Fruit fly (Drosophila melanogaster) whole organism, prepupa: ENCODE results near the gene CG34428.

Source experiments
- CG10669 ChIP-seq: fragments of 200-800 bp; sonication (Bioruptor generic); optimal IDR thresholded peaks from 3 replicates; lab custom pipeline; 2018; ENCODE audit warnings: missing biosample characterization, mild to moderate bottlenecking, missing genetic modification characterization, moderate library complexity
- CG11294 ChIP-seq: fragments of 200-800 bp; sonication (Bioruptor generic); IDR thresholded peaks from 2 replicates; pipeline ENCODE4 v1.3.6; 2022; ENCODE audit warnings: missing biosample characterization, missing genetic modification characterization
- CG11762 ChIP-seq: fragments of 200-800 bp; sonication (Bioruptor generic); optimal IDR thresholded peaks from 3 replicates; lab custom pipeline; 2016; ENCODE audit warnings: missing biosample characterization, missing genetic modification characterization; ENCODE audit not compliant: insufficient read depth
- CG11902 ChIP-seq: fragments of 200-800 bp; sonication (Bioruptor generic); optimal IDR thresholded peaks from 3 replicates; lab custom pipeline; 2016; ENCODE audit warnings: missing biosample characterization, missing genetic modification characterization
- CG15336 ChIP-seq: fragments of 200-800 bp; sonication (Bioruptor generic); IDR thresholded peaks from 2 replicates; pipeline ENCODE4 v1.3.6; 2022; ENCODE audit warnings: missing biosample characterization, missing genetic modification characterization
- CG16779 ChIP-seq: fragments of 200-800 bp; sonication (Bioruptor generic); optimal IDR thresholded peaks from 3 replicates; lab custom pipeline; 2017; ENCODE audit warnings: missing biosample characterization, mild to moderate bottlenecking, missing genetic modification characterization
- CG3032 ChIP-seq: fragments of 200-800 bp; optimal IDR thresholded peaks from 2 replicates; lab custom pipeline; 2019; ENCODE audit warnings: missing biosample characterization, mild to moderate bottlenecking, missing genetic modification characterization, moderate library complexity
- CG34406 ChIP-seq: fragments of 200-800 bp; sonication (Bioruptor generic); optimal IDR thresholded peaks from 3 replicates; lab custom pipeline; 2016; ENCODE audit warnings: missing biosample characterization, missing genetic modification characterization
- CG3919 ChIP-seq: fragments of 200-800 bp; sonication (Bioruptor generic); optimal IDR thresholded peaks from 3 replicates; lab custom pipeline; 2016; ENCODE audit warnings: missing biosample characterization, missing genetic modification characterization
- CG4318 ChIP-seq: fragments of 200-800 bp; sonication (Bioruptor generic); optimal IDR thresholded peaks from 3 replicates; lab custom pipeline; 2017; ENCODE audit warnings: missing biosample characterization, mild to moderate bottlenecking, missing genetic modification characterization
- CG6163 ChIP-seq: fragments of 200-800 bp; sonication (Bioruptor generic); IDR thresholded peaks from 3 replicates; pipeline ENCODE4 v1.3.6; 2022; ENCODE audit warnings: missing biosample characterization, missing genetic modification characterization
- CG6276 ChIP-seq: fragments of 200-800 bp; sonication (Bioruptor generic); optimal IDR thresholded peaks from 2 replicates; lab custom pipeline; 2017; ENCODE audit warnings: missing biosample characterization, mild to moderate bottlenecking, missing genetic modification characterization
- CG6792 ChIP-seq: fragments of 200-800 bp; sonication (Bioruptor generic); optimal IDR thresholded peaks from 3 replicates; lab custom pipeline; 2016; ENCODE audit warnings: missing biosample characterization, missing genetic modification characterization
- CG6808 ChIP-seq: fragments of 200-800 bp; sonication (Bioruptor generic); optimal IDR thresholded peaks from 3 replicates; lab custom pipeline; 2017; ENCODE audit warnings: missing biosample characterization, missing genetic modification characterization, mild to moderate bottlenecking, moderate library complexity, missing genetic modification reagents
- CG6854 ChIP-seq: fragments of 200-800 bp; sonication (Bioruptor generic); optimal IDR thresholded peaks from 2 replicates; lab custom pipeline; 2017; ENCODE audit warnings: missing biosample characterization, mild to moderate bottlenecking, missing genetic modification characterization
- CG8319 ChIP-seq: fragments of 200-800 bp; sonication (Bioruptor generic); optimal IDR thresholded peaks from 3 replicates; lab custom pipeline; 2016; ENCODE audit warnings: missing biosample characterization, missing genetic modification characterization
- CG8632 ChIP-seq: fragments of 200-800 bp; sonication (Bioruptor generic); optimal IDR thresholded peaks from 3 replicates; lab custom pipeline; 2016; ENCODE audit warnings: missing biosample characterization, missing genetic modification characterization
- CG9139 ChIP-seq: fragments of 200-800 bp; sonication (Bioruptor generic); optimal IDR thresholded peaks from 3 replicates; lab custom pipeline; 2017; ENCODE audit warnings: missing biosample characterization, mild to moderate bottlenecking, missing genetic modification characterization
- Eip75B ChIP-seq: fragments of 200-800 bp; sonication (Bioruptor generic); optimal IDR thresholded peaks from 3 replicates; lab custom pipeline; 2016; ENCODE audit warnings: missing biosample characterization, missing genetic modification characterization
- Ets21C ChIP-seq: fragments of 200-800 bp; sonication (Bioruptor generic); optimal IDR thresholded peaks from 3 replicates; lab custom pipeline; 2016; ENCODE audit warnings: missing biosample characterization, missing genetic modification characterization
- Ets96B ChIP-seq: fragments of 200-800 bp; optimal IDR thresholded peaks from 2 replicates; lab custom pipeline; 2019; ENCODE audit warnings: missing biosample characterization, mild to moderate bottlenecking, missing genetic modification characterization, moderate library complexity
- Gug ChIP-seq: fragments of 200-800 bp; sonication (Bioruptor generic); IDR thresholded peaks from 2 replicates; pipeline ENCODE4 v1.3.6; 2022; ENCODE audit warnings: missing biosample characterization, missing genetic modification characterization
- Hr38 ChIP-seq: sonication (Bioruptor generic); optimal IDR thresholded peaks from 2 replicates; lab custom pipeline; 2016; ENCODE audit warnings: missing biosample characterization, missing genetic modification characterization
- Hr39 ChIP-seq: fragments of 200-800 bp; sonication (Bioruptor generic); optimal IDR thresholded peaks from 2 replicates; lab custom pipeline; 2016; ENCODE audit warnings: missing biosample characterization, missing genetic modification characterization
- Hr4 ChIP-seq: fragments of 200-800 bp; sonication (Bioruptor generic); optimal IDR thresholded peaks from 3 replicates; lab custom pipeline; 2016; ENCODE audit warnings: missing biosample characterization, missing genetic modification characterization
- Met ChIP-seq: fragments of 200-800 bp; sonication (Bioruptor generic); optimal IDR thresholded peaks from 3 replicates; lab custom pipeline; 2016; ENCODE audit warnings: missing biosample characterization, missing genetic modification characterization
- Sox102F ChIP-seq: fragments of 200-800 bp; sonication (Bioruptor generic); optimal IDR thresholded peaks from 2 replicates; lab custom pipeline; 2016; ENCODE audit warnings: missing biosample characterization, mild to moderate bottlenecking, missing genetic modification characterization
- Sox14 ChIP-seq: fragments of 200-800 bp; sonication (Bioruptor generic); optimal IDR thresholded peaks from 3 replicates; lab custom pipeline; 2016; ENCODE audit warnings: missing biosample characterization, missing genetic modification characterization
- Sox15 ChIP-seq: fragments of 200-800 bp; sonication (Bioruptor generic); optimal IDR thresholded peaks from 3 replicates; lab custom pipeline; 2016; ENCODE audit warnings: missing biosample characterization, missing genetic modification characterization
- achi ChIP-seq: fragments of 200-800 bp; sonication (Bioruptor generic); optimal IDR thresholded peaks from 3 replicates; lab custom pipeline; 2016; ENCODE audit warnings: missing biosample characterization, missing genetic modification characterization
- acj6 ChIP-seq: fragments of 200-800 bp; sonication (Bioruptor generic); optimal IDR thresholded peaks from 3 replicates; lab custom pipeline; 2016; ENCODE audit warnings: missing biosample characterization, missing genetic modification characterization
- cyc ChIP-seq: fragments of 200-800 bp; sonication (Bioruptor generic); optimal IDR thresholded peaks from 3 replicates; lab custom pipeline; 2016; ENCODE audit warnings: missing biosample characterization, missing genetic modification characterization
- eg ChIP-seq: fragments of 200-800 bp; sonication (Bioruptor generic); IDR thresholded peaks from 3 replicates; pipeline ENCODE4 v1.3.6; 2022; ENCODE audit warnings: missing biosample characterization, missing genetic modification characterization
- esn ChIP-seq: fragments of 200-800 bp; sonication (Bioruptor generic); optimal IDR thresholded peaks from 2 replicates; lab custom pipeline; 2016; ENCODE audit warnings: missing biosample characterization, mild to moderate bottlenecking, missing genetic modification characterization, moderate library complexity
- fd85E ChIP-seq: fragments of 200-800 bp; sonication (Bioruptor generic); optimal IDR thresholded peaks from 3 replicates; lab custom pipeline; 2016; ENCODE audit warnings: missing biosample characterization, missing genetic modification characterization
- fkh ChIP-seq: fragments of 200-800 bp; sonication (Bioruptor generic); optimal IDR thresholded peaks from 3 replicates; lab custom pipeline; 2017; ENCODE audit warnings: missing biosample characterization, mild to moderate bottlenecking, missing genetic modification characterization, moderate library complexity
- lz ChIP-seq: fragments of 200-800 bp; sonication (Bioruptor generic); optimal IDR thresholded peaks from 3 replicates; lab custom pipeline; 2016; ENCODE audit warnings: missing biosample characterization, missing genetic modification characterization
- net ChIP-seq: fragments of 200-800 bp; sonication (Bioruptor generic); optimal IDR thresholded peaks from 3 replicates; lab custom pipeline; 2016; ENCODE audit warnings: missing biosample characterization, missing genetic modification characterization
- pdm3 ChIP-seq: fragments of 200-800 bp; sonication (Bioruptor generic); optimal IDR thresholded peaks from 3 replicates; lab custom pipeline; 2016; ENCODE audit warnings: missing biosample characterization, missing genetic modification characterization
- salr ChIP-seq, 2 experiments: fragments of 200-800 bp; sonication (Bioruptor generic); optimal IDR thresholded peaks; 3 replicates each; lab custom pipeline; 2016 to 2018; ENCODE audit warnings: missing biosample characterization in 2 of 2, missing genetic modification characterization in 2 of 2, mild to moderate bottlenecking in 1 of 2
- ss ChIP-seq, 2 experiments: fragments of 200-800 bp; sonication (Bioruptor generic); optimal IDR thresholded peaks; 2 replicates in 1 of 2; 3 replicates in 1 of 2; lab custom pipeline; 2017 to 2018; ENCODE audit warnings: mild to moderate bottlenecking in 2 of 2, missing biosample characterization in 2 of 2, missing genetic modification characterization in 2 of 2, moderate library complexity in 1 of 2
- svp ChIP-seq: fragments of 200-800 bp; sonication (Bioruptor generic); peaks from one replicate; lab custom pipeline; 2016; ENCODE audit warnings: missing biosample characterization, missing genetic modification characterization
- topi ChIP-seq: fragments of 200-800 bp; sonication (Bioruptor generic); optimal IDR thresholded peaks from 3 replicates; lab custom pipeline; 2016; ENCODE audit warnings: missing biosample characterization, missing genetic modification characterization
- vri ChIP-seq: fragments of 200-800 bp; sonication (Bioruptor generic); optimal IDR thresholded peaks from 3 replicates; lab custom pipeline; 2016; ENCODE audit warnings: missing biosample characterization, mild to moderate bottlenecking, missing genetic modification characterization

The CG34428 gene

dm6 chr3L:13017803-13018324 is 43.7 kb upstream of the CG34428 start, which contains the start of the genes mRpL20 and Icmt (continued):
- TF ChIP-seq CG6808 (GFP tag; lab: Kevin White, UChicago) (peak; percentile 77), CG11294 (peak; percentile 93), CG11762 (GFP tag; lab: Kevin White, UChicago) (peak; percentile 80), Hr38 (GFP tag; lab: Kevin White, UChicago) (no peak), topi (GFP tag; lab: Kevin White, UChicago) (peak; percentile 82), cyc (GFP tag; lab: Kevin White, UChicago) (peak; percentile 76), CG34406 (GFP tag; lab: Kevin White, UChicago) (peak; percentile 96), CG16779 (peak; percentile 88), fd85E (GFP tag; lab: Kevin White, UChicago) (peak; percentile 35), CG3032 (peak; percentile 96), Sox15 (GFP tag; lab: Kevin White, UChicago) (peak; percentile 91), Eip75B (GFP tag; lab: Kevin White, UChicago) (peak; percentile 88), Ets96B (tag; lab: Kevin White, UChicago) (peak; percentile 96), CG10669 (peak; percentile 85), CG9139 (GFP tag; lab: Kevin White, UChicago) (peak; percentile 73), acj6 (GFP tag; lab: Kevin White, UChicago) (peak; percentile 94), CG4318 (peak; percentile 84), CG6854 (GFP tag; lab: Kevin White, UChicago) (peak; percentile 57), Hr39 (GFP tag; lab: Kevin White, UChicago) (peak; percentile 81), salr (GFP tag; optimal IDR thresholded peaks at IDR 0.05; lab: Kevin White, UChicago) (peak; percentile 83 to 89), net (GFP tag; lab: Kevin White, UChicago) (peak; percentile 91), vri (GFP tag; lab: Kevin White, UChicago) (peak; percentile 77), esn (peak; percentile 95), CG11902 (peak; percentile 86), CG6276 (GFP tag; lab: Kevin White, UChicago) (peak; percentile 81), eg (peak; percentile 98), lz (GFP tag; lab: Kevin White, UChicago) (peak; percentile 91), fkh (peak; percentile 78), pdm3 (GFP tag; lab: Kevin White, UChicago) (peak; percentile 87), CG6163 (GFP tag; lab: Robert Waterston, UW) (peak; percentile 97), Hr4 (GFP tag; lab: Kevin White, UChicago) (peak; percentile 90), Gug (peak; percentile 98), Sox14 (GFP tag; lab: Kevin White, UChicago) (peak; percentile 86), CG3919 (GFP tag; lab: Kevin White, UChicago) (peak; percentile 86), Sox102F (peak; percentile 87), achi (GFP tag; lab: Kevin White, UChicago) (peak; percentile 95), Ets21C (GFP tag; lab: Kevin White, UChicago) (peak; percentile 75), CG6792 (GFP tag; lab: Kevin White, UChicago) (peak; percentile 94), CG8319 (peak; percentile 76), Met (GFP tag; lab: Kevin White, UChicago) (peak; percentile 83)

dm6 chr3L:13019249-13019956 is 42.2 kb upstream of the CG34428 start:
- TF ChIP-seq svp: peak; percentile 78
- no peak for TF ChIP-seq ss (GFP tag; optimal IDR thresholded peaks at IDR 0.05; lab: Kevin White, UChicago)
- no peak for TF ChIP-seq CG8632
- no peak for TF ChIP-seq CG15336
